Comparison of ENCODE assay signal across 2 fruit fly cellular contexts in the genomic region with DNA sequence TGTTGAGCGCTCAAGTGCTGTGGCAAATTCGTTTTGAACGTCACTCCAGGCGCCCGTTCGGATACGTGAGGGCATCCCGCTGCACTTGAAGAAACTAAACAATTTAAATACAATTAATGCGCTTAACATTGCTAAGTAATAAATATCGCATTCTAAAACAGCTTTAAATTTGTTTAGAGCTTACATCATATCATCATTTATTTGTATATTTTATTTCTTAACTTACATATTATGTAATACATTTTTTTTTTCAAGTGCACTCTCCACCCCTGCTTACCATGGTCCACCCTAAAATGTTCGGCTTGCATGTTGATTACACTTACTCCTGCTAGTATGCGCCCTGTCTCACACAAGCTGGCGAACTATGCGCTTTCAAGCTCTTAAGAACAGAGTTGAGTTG.
TF ChIP-seq lines count a peak whose summit lies in the region.

No protein-coding gene starts in this region.

TF ChIP-seq in whole organism, embryonic, 481 proteins besides CTCF, POLR2A, EP300 and RAD21 (continued from another document and continues in another):
- TF ChIP-seq vfl (GFP tag; optimal IDR thresholded peaks at IDR 0.05; lab: Kevin White, UChicago) (no peak), maf-S (GFP tag; optimal IDR thresholded peaks at IDR 0.05; lab: Kevin White, UChicago) (no peak), YL-1 (GFP tag; optimal IDR thresholded peaks at IDR 0.05; lab: Kevin White, UChicago) (no peak), da (GFP tag; optimal IDR thresholded peaks at IDR 0.05; lab: Kevin White, UChicago) (no peak), repo (GFP tag; optimal IDR thresholded peaks at IDR 0.05; lab: Kevin White, UChicago) (no peak), CG12942 (GFP tag; optimal IDR thresholded peaks at IDR 0.05; lab: Kevin White, UChicago) (peak; percentile 36), luna (GFP tag; optimal IDR thresholded peaks at IDR 0.05; lab: Kevin White, UChicago) (no peak), pnt (GFP tag; optimal IDR thresholded peaks at IDR 0.05; lab: Kevin White, UChicago) (peak; percentile 26), schlank (tag; optimal IDR thresholded peaks at IDR 0.05; lab: Kevin White, UChicago) (no peak), wdn (GFP tag; IDR thresholded peaks at IDR 0.05; lab: Robert Waterston, UW) (no peak), CG13287 (GFP tag; IDR thresholded peaks at IDR 0.05; lab: Robert Waterston, UW; ENCODE audit: partially characterized antibody) (no peak), CG11398 (GFP tag; optimal IDR thresholded peaks at IDR 0.05; lab: Kevin White, UChicago) (no peak), CG15011 (GFP tag; optimal IDR thresholded peaks at IDR 0.05; lab: Kevin White, UChicago) (peak; percentile 1), phol (tag; optimal IDR thresholded peaks at IDR 0.05; lab: Kevin White, UChicago) (peak; percentile 83), zen (tag; optimal IDR thresholded peaks at IDR 0.05; lab: Kevin White, UChicago) (peak; percentile 67), CG7928 (GFP tag; optimal IDR thresholded peaks at IDR 0.05; lab: Kevin White, UChicago) (no peak), Sox102F (GFP tag; optimal IDR thresholded peaks at IDR 0.05; lab: Kevin White, UChicago) (peak; percentile 74), CG4328 (GFP tag; optimal IDR thresholded peaks at IDR 0.05; lab: Kevin White, UChicago) (no peak), CG18011 (GFP tag; optimal IDR thresholded peaks at IDR 0.05; lab: Kevin White, UChicago) (peak; percentile 19), Sry-β (GFP tag; optimal IDR thresholded peaks at IDR 0.05; lab: Kevin White, UChicago) (no peak), ara (GFP tag; IDR thresholded peaks at IDR 0.05; lab: Robert Waterston, UW) (peak; percentile 87), lbe (GFP tag; optimal IDR thresholded peaks at IDR 0.05; lab: Kevin White, UChicago) (peak; percentile 8), CrebB (tag; optimal IDR thresholded peaks at IDR 0.05; lab: Kevin White, UChicago) (peak; percentile 32), Usf (GFP tag; optimal IDR thresholded peaks at IDR 0.05; lab: Kevin White, UChicago) (peak; percentile 50), CG12659 (GFP tag; optimal IDR thresholded peaks at IDR 0.05; lab: Kevin White, UChicago) (peak; percentile 54), CG13123 (GFP tag; optimal IDR thresholded peaks at IDR 0.05; lab: Kevin White, UChicago) (peak; percentile 13), CG34224 (GFP tag; IDR thresholded peaks at IDR 0.05; lab: Robert Waterston, UW; ENCODE audit: partially characterized antibody) (no peak), lmd (GFP tag; IDR thresholded peaks at IDR 0.05; lab: Robert Waterston, UW) (peak; percentile 69), CG9817 (tag; optimal IDR thresholded peaks at IDR 0.05; lab: Kevin White, UChicago) (peak; percentile 36), Oli (tag; optimal IDR thresholded peaks at IDR 0.05; lab: Kevin White, UChicago) (peak; percentile 77), Bteb2 (GFP tag; optimal IDR thresholded peaks at IDR 0.05; lab: Kevin White, UChicago) (peak; percentile 21), CG1832 (GFP tag; optimal IDR thresholded peaks at IDR 0.05; lab: Kevin White, UChicago) (no peak), MBD-R2 (GFP tag; IDR thresholded peaks at IDR 0.05; lab: Robert Waterston, UW) (no peak), Antp (GFP tag; optimal IDR thresholded peaks at IDR 0.05; lab: Kevin White, UChicago) (peak; percentile 15), Jarid2 (GFP tag; optimal IDR thresholded peaks at IDR 0.05; lab: Kevin White, UChicago) (peak; percentile 35), Sox100B (GFP tag; optimal IDR thresholded peaks at IDR 0.05; lab: Kevin White, UChicago) (peak; percentile 59), salm (tag; optimal IDR thresholded peaks at IDR 0.05; lab: Kevin White, UChicago) (peak; percentile 56), ERR (GFP tag; optimal IDR thresholded peaks at IDR 0.05; lab: Kevin White, UChicago) (no peak), CG12391 (tag; optimal IDR thresholded peaks at IDR 0.05; lab: Kevin White, UChicago) (peak; percentile 89), CG1792 (GFP tag; optimal IDR thresholded peaks at IDR 0.05; lab: Kevin White, UChicago) (no peak), amos (GFP tag; IDR thresholded peaks at IDR 0.05; lab: Robert Waterston, UW; ENCODE audit: partially characterized antibody) (no peak), hth (optimal IDR thresholded peaks at IDR 0.05; lab: Kevin White, UChicago) (no peak), Hmx (GFP tag; optimal IDR thresholded peaks at IDR 0.05; lab: Kevin White, UChicago) (no peak), stwl (tag; optimal IDR thresholded peaks at IDR 0.05; lab: Kevin White, UChicago) (peak; percentile 54), bigmax (GFP tag; optimal IDR thresholded peaks at IDR 0.05; lab: Kevin White, UChicago) (no peak), dati (GFP tag; IDR thresholded peaks at IDR 0.05; lab: Robert Waterston, UW) (0 out of 2 replicates have a peak, but pooled peaks have one; percentile 40), CG6689 (GFP tag; IDR thresholded peaks at IDR 0.05; lab: Robert Waterston, UW) (peak; percentile 80), emc (GFP tag; optimal IDR thresholded peaks at IDR 0.05; lab: Kevin White, UChicago) (no peak), CG10979 (tag; optimal IDR thresholded peaks at IDR 0.05; lab: Kevin White, UChicago) (peak; percentile 93), sd (tag; optimal IDR thresholded peaks at IDR 0.05; lab: Kevin White, UChicago) (peak; percentile 48), seq (GFP tag; IDR thresholded peaks at IDR 0.05; lab: Robert Waterston, UW) (peak; percentile 67), pho (GFP tag; optimal IDR thresholded peaks at IDR 0.05; lab: Kevin White, UChicago) (no peak), fru (optimal IDR thresholded peaks at IDR 0.05; lab: Kevin White, UChicago) (no peak), mld (GFP tag; IDR thresholded peaks at IDR 0.05; lab: Robert Waterston, UW; ENCODE audit: partially characterized antibody) (no peak), Bgb (GFP tag; IDR thresholded peaks at IDR 0.05; lab: Robert Waterston, UW; ENCODE audit: partially characterized antibody) (no peak), en (GFP tag; optimal IDR thresholded peaks at IDR 0.05; lab: Kevin White, UChicago) (no peak), CG2120 (GFP tag; optimal IDR thresholded peaks at IDR 0.05; lab: Kevin White, UChicago) (no peak), CG17612 (GFP tag; IDR thresholded peaks at IDR 0.05; lab: Robert Waterston, UW) (no peak), CG3726 (GFP tag; IDR thresholded peaks at IDR 0.05; lab: Robert Waterston, UW) (peak; percentile 60; the same call in 1 of the 3 replicates), Gug (GFP tag; IDR thresholded peaks at IDR 0.05; lab: Robert Waterston, UW) (peak; percentile 45; the same call in 2 of the 4 replicates), Dp (GFP tag; optimal IDR thresholded peaks at IDR 0.05; lab: Kevin White, UChicago) (no peak), Doc3 (GFP tag; IDR thresholded peaks at IDR 0.05; lab: Robert Waterston, UW; ENCODE audit: partially characterized antibody) (no peak), CG12299 (tag; optimal IDR thresholded peaks at IDR 0.05; lab: Kevin White, UChicago) (no peak), sug (tag; optimal IDR thresholded peaks at IDR 0.05; lab: Kevin White, UChicago) (no peak)

TF ChIP-seq in whole organism, prepupa, 60 proteins besides CTCF, POLR2A, EP300 and RAD21 (continued from another document):
- TF ChIP-seq salr (GFP tag; optimal IDR thresholded peaks at IDR 0.05; lab: Kevin White, UChicago) (peak; percentile 8 to 18), Ets21C (GFP tag; optimal IDR thresholded peaks at IDR 0.05; lab: Kevin White, UChicago) (peak; percentile 16), fd85E (GFP tag; optimal IDR thresholded peaks at IDR 0.05; lab: Kevin White, UChicago) (no peak), CG11902 (GFP tag; optimal IDR thresholded peaks at IDR 0.05; lab: Kevin White, UChicago) (peak; percentile 17), Sox15 (GFP tag; optimal IDR thresholded peaks at IDR 0.05; lab: Kevin White, UChicago) (peak; percentile 24), fd59A (GFP tag; optimal IDR thresholded peaks at IDR 0.05; lab: Kevin White, UChicago) (peak; percentile 63), acj6 (GFP tag; optimal IDR thresholded peaks at IDR 0.05; lab: Kevin White, UChicago) (peak; percentile 74), CG7368 (GFP tag; optimal IDR thresholded peaks at IDR 0.05; lab: Kevin White, UChicago) (peak; percentile 22), CG15336 (GFP tag; IDR thresholded peaks at IDR 0.05; lab: Robert Waterston, UW) (peak; percentile 48; the same call in 1 of the 2 replicates), CG6276 (GFP tag; optimal IDR thresholded peaks at IDR 0.05; lab: Kevin White, UChicago) (no peak), CG6163 (GFP tag; IDR thresholded peaks at IDR 0.05; lab: Robert Waterston, UW) (peak; percentile 80), CG1621 (tag; optimal IDR thresholded peaks at IDR 0.05; lab: Kevin White, UChicago) (peak; percentile 66), Lpt (GFP tag; optimal IDR thresholded peaks at IDR 0.05; lab: Kevin White, UChicago) (peak; percentile 28), Hr4 (GFP tag; optimal IDR thresholded peaks at IDR 0.05; lab: Kevin White, UChicago) (peak; percentile 47), pdm3 (GFP tag; optimal IDR thresholded peaks at IDR 0.05; lab: Kevin White, UChicago) (peak; percentile 55), lz (GFP tag; optimal IDR thresholded peaks at IDR 0.05; lab: Kevin White, UChicago) (peak; percentile 60), CG34406 (GFP tag; optimal IDR thresholded peaks at IDR 0.05; lab: Kevin White, UChicago) (peak; percentile 75), ss (GFP tag; optimal IDR thresholded peaks at IDR 0.05; lab: Kevin White, UChicago) (peak; percentile 47 to 65), CG8119 (GFP tag; IDR thresholded peaks at IDR 0.05; lab: Robert Waterston, UW) (peak; percentile 69), CG4318 (GFP tag; optimal IDR thresholded peaks at IDR 0.05; lab: Kevin White, UChicago) (peak; percentile 44), CG9139 (GFP tag; optimal IDR thresholded peaks at IDR 0.05; lab: Kevin White, UChicago) (peak; percentile 5), dsx (GFP tag; optimal IDR thresholded peaks at IDR 0.05; lab: Kevin White, UChicago; ENCODE audit: poor library complexity, severe bottlenecking) (peak; percentile 41), CG11762 (GFP tag; optimal IDR thresholded peaks at IDR 0.05; lab: Kevin White, UChicago; ENCODE audit: insufficient read depth) (peak; percentile 52), CG3032 (tag; optimal IDR thresholded peaks at IDR 0.05; lab: Kevin White, UChicago) (peak; percentile 64), esn (GFP tag; optimal IDR thresholded peaks at IDR 0.05; lab: Kevin White, UChicago) (peak; percentile 75), Blimp-1 (GFP tag; optimal IDR thresholded peaks at IDR 0.05; lab: Kevin White, UChicago) (peak; percentile 14), vri (GFP tag; optimal IDR thresholded peaks at IDR 0.05; lab: Kevin White, UChicago) (peak; percentile 43), fkh (GFP tag; optimal IDR thresholded peaks at IDR 0.05; lab: Kevin White, UChicago) (no peak), spab (GFP tag; optimal IDR thresholded peaks at IDR 0.05; lab: Kevin White, UChicago) (peak; percentile 48), net (GFP tag; optimal IDR thresholded peaks at IDR 0.05; lab: Kevin White, UChicago) (peak; percentile 59), Sox102F (GFP tag; optimal IDR thresholded peaks at IDR 0.05; lab: Kevin White, UChicago) (peak; percentile 68), Eip78C (GFP tag; lab: Kevin White, UChicago) (peak; percentile 86), CG10631 (GFP tag; optimal IDR thresholded peaks at IDR 0.05; lab: Kevin White, UChicago) (peak; percentile 79), CG32006 (GFP tag; optimal IDR thresholded peaks at IDR 0.05; lab: Kevin White, UChicago) (peak; percentile 63), Smox (GFP tag; optimal IDR thresholded peaks at IDR 0.05; lab: Kevin White, UChicago) (peak; percentile 63), CG6792 (GFP tag; optimal IDR thresholded peaks at IDR 0.05; lab: Kevin White, UChicago) (peak; percentile 73), Eip75B (GFP tag; optimal IDR thresholded peaks at IDR 0.05; lab: Kevin White, UChicago) (peak; percentile 63), CG8632 (GFP tag; optimal IDR thresholded peaks at IDR 0.05; lab: Kevin White, UChicago) (peak; percentile 73)
